Worm (Caenorhabditis elegans) whole organism, early embryonic: ENCODE data around the gene C35C5.8.

Experiments
- B0310.2 ChIP-seq: sonication (generic microtip); optimal IDR thresholded peaks from 2 replicates; lab custom pipeline; 2016; ENCODE audit warnings: mild to moderate bottlenecking, missing genetic modification characterization, missing compliant biosample characterization
- ama-1 ChIP-seq: fragments of 150-350 bp; optimal IDR thresholded peaks from 2 replicates; lab custom pipeline; 2014
- ets-7 ChIP-seq: sonication (generic microtip); optimal IDR thresholded peaks from 2 replicates; lab custom pipeline; 2016; ENCODE audit warnings: missing genotype, missing genetic modification characterization, missing compliant biosample characterization
- hmg-4 ChIP-seq: fragments of 200-800 bp; sonication (Bioruptor generic); optimal IDR thresholded peaks from 2 replicates; lab custom pipeline; 2018; ENCODE audit warnings: mild to moderate bottlenecking, missing genetic modification characterization, missing compliant biosample characterization
- hnd-1 ChIP-seq: sonication (generic microtip); optimal IDR thresholded peaks from 2 replicates; lab custom pipeline; 2016; ENCODE audit warnings: missing genetic modification characterization, missing compliant biosample characterization
- pes-1 ChIP-seq: fragments of 200-800 bp; sonication (Bioruptor generic); IDR thresholded peaks from 2 replicates; pipeline ENCODE4 v1.3.6; 2022; ENCODE audit warnings: missing genetic modification reagents, missing genetic modification characterization, missing compliant biosample characterization
- tbx-11 ChIP-seq: fragments of 200-800 bp; sonication (Bioruptor generic); IDR thresholded peaks from 2 replicates; pipeline ENCODE4 v1.3.6; 2022; ENCODE audit warnings: missing genetic modification characterization, missing compliant biosample characterization

ce11 chrX:11536408-11536807 lies 3.0 kb downstream of the C35C5.8 start, which contains the start of gene C35C5.9:
- no peak for TF ChIP-seq ets-7 (tag; lab: Kevin White, UChicago)
- TF ChIP-seq B0310.2 (tag; lab: Kevin White, UChicago), result no peak
- no peak for TF ChIP-seq tbx-11 (GFP tag; lab: Robert Waterston, UW)
- TF ChIP-seq ama-1, result no peak
- TF ChIP-seq hmg-4, result no peak
- TF ChIP-seq pes-1 (GFP tag; lab: Robert Waterston, UW), result no peak
- no peak for TF ChIP-seq hnd-1
